Worm (Caenorhabditis elegans) whole organism, dauer: Measurements from ENCODE around the gene str-136.

ENCODE experiments used
- unc-62 ChIP-seq: sonication (generic microtip); optimal IDR thresholded peaks from 2 replicates; lab custom pipeline; 2017; ENCODE audit warnings: missing biosample characterization, missing genetic modification reagents, missing genetic modification characterization

The str-136 gene

ce11 chrV:8278830-8279229, at the start of gene str-136:
TSS of gene str-136 (minus strand) at chrV:8278930.
- no peak for TF ChIP-seq unc-62

ce11 chrV:8327080-8327479, 48.4 kb upstream of the str-136 start:
- TF ChIP-seq unc-62: no peak

- no peak for TF ChIP-seq unc-62
Measured at ce11 chrV:8325906-8326305, 47.2 kb upstream of the str-136 start.

- no peak for TF ChIP-seq unc-62
Measured at ce11 chrV:8323545-8323944, 44.8 kb upstream of the str-136 start.

- TF ChIP-seq unc-62: no peak
Measured at ce11 chrV:8318135-8318534, 39.4 kb upstream of the str-136 start, which contains the start of gene clec-219. TSS of gene clec-219 (plus strand) at chrV:8318435.

ce11 chrV:8311210-8311609, 32.5 kb upstream of the str-136 start, which contains the start of gene W02D7.12:
TSS of gene W02D7.12 (plus strand) at chrV:8311510.
- no peak for TF ChIP-seq unc-62

- TF ChIP-seq unc-62: no peak
Measured at ce11 chrV:8307681-8308080, 29.0 kb upstream of the str-136 start, which contains the start of gene clec-218. TSS of gene clec-218 (plus strand) at chrV:8307942.

ce11 chrV:8307013-8307412, 28.3 kb upstream of the str-136 start:
- no peak for TF ChIP-seq unc-62

ce11 chrV:8306366-8306765, 27.6 kb upstream of the str-136 start, which contains the start of gene W02D7.8:
TSS of gene W02D7.8 (minus strand) at chrV:8306466.
- TF ChIP-seq unc-62: no peak

ce11 chrV:8305940-8306339, 27.2 kb upstream of the str-136 start:
- no peak for TF ChIP-seq unc-62

- TF ChIP-seq unc-62: no peak
Measured at ce11 chrV:8304461-8305195, 25.9 kb upstream of the str-136 start, which contains the start of gene W02D7.11. TSS of gene W02D7.11 (minus strand) at chrV:8304511.

ce11 chrV:8302522-8302921, 23.8 kb upstream of the str-136 start, which contains the start of gene sel-9:
TSS of gene sel-9 (minus strand) at chrV:8302580.
- TF ChIP-seq unc-62: no peak

ce11 chrV:8300935-8301535, 22.3 kb upstream of the str-136 start, which contains the start of gene W02D7.6:
TSS of gene W02D7.6 (minus strand) at chrV:8301507.
- TF ChIP-seq unc-62: no peak

ce11 chrV:8299191-8299854, 20.6 kb upstream of the str-136 start, which contains the start of gene W02D7.5:
TSS of gene W02D7.5 (minus strand) at chrV:8299241.
- no peak for TF ChIP-seq unc-62

ce11 chrV:8297504-8297903, 18.8 kb upstream of the str-136 start, which contains the start of gene W02D7.4:
TSS of gene W02D7.4 (minus strand) at chrV:8297604.
- TF ChIP-seq unc-62: no peak

ce11 chrV:8295866-8296265, 17.1 kb upstream of the str-136 start, which contains the start of gene smex-1:
TSS of gene smex-1 (minus strand) at chrV:8295966.
- no peak for TF ChIP-seq unc-62

ce11 chrV:8291764-8292163, 13.0 kb upstream of the str-136 start, which contains the start of gene srg-33:
TSS of gene srg-33 (plus strand) at chrV:8292064.
- no peak for TF ChIP-seq unc-62
